Fruit fly (Drosophila melanogaster) Kc167 (cell line): Measurements from ENCODE around the gene anox.

Experiments used
- Myc ChIP-seq: fragments of >200 bp; optimal IDR thresholded peaks from 2 replicates; lab custom pipeline; 2017; ENCODE audit warnings: missing external identifiers
- h ChIP-seq: fragments of >200 bp; optimal IDR thresholded peaks from 3 replicates; lab custom pipeline; 2018; ENCODE audit warnings: missing external identifiers
- ttk ChIP-seq: sonication (Bioruptor generic); optimal IDR thresholded peaks from 2 replicates; lab custom pipeline; 2017; ENCODE audit warnings: missing external identifiers

dm6 chrX:21281039-21281911 is 37.8 kb downstream of the anox start, which contains the start of gene Mnr:
- TF ChIP-seq Myc (lab: Kevin White, UChicago) (no peak), ttk (lab: Kevin White, UChicago) (no peak), h (lab: Kevin White, UChicago) (no peak)
